Fruit fly (Drosophila melanogaster) whole organism, embryonic: ENCODE measurements around the gene CG5021.
A peak's percentile ranks its signal among the peaks of the same experiment; 100 is the strongest.

Experiments
- CG11696 ChIP-seq: fragments of 200-800 bp; sonication (Bioruptor generic); IDR thresholded peaks from 2 replicates; pipeline ENCODE4 v1.3.6; 2022; ENCODE audit warnings: missing biosample characterization, missing genetic modification characterization
- CG12104 ChIP-seq: fragments of 200-800 bp; sonication (Bioruptor generic); optimal IDR thresholded peaks from 3 replicates; lab custom pipeline; 2016; ENCODE audit warnings: missing biosample characterization, missing genetic modification characterization
- CG12744 ChIP-seq: fragments of 200-800 bp; sonication (Bioruptor generic); optimal IDR thresholded peaks from 2 replicates; lab custom pipeline; 2016; ENCODE audit warnings: missing biosample characterization, missing genetic modification characterization
- CG13424 ChIP-seq: fragments of 200-800 bp; sonication (Bioruptor generic); optimal IDR thresholded peaks from 2 replicates; lab custom pipeline; 2019; ENCODE audit warnings: missing biosample characterization, mild to moderate bottlenecking, missing genetic modification characterization, moderate library complexity
- CG15073 ChIP-seq: fragments of 200-800 bp; sonication (Bioruptor generic); optimal IDR thresholded peaks from 2 replicates; lab custom pipeline; 2016; ENCODE audit warnings: missing biosample characterization, missing genetic modification characterization
- CG16863 ChIP-seq: fragments of 200-800 bp; sonication (Bioruptor generic); optimal IDR thresholded peaks from 3 replicates; lab custom pipeline; 2016; ENCODE audit warnings: missing biosample characterization, missing genetic modification characterization
- CG17568 ChIP-seq: fragments of 200-800 bp; sonication (Bioruptor generic); optimal IDR thresholded peaks from 2 replicates; lab custom pipeline; 2018; ENCODE audit warnings: missing biosample characterization, mild to moderate bottlenecking, missing genetic modification characterization, moderate library complexity
- CG17912 ChIP-seq: fragments of 200-800 bp; sonication (Bioruptor generic); optimal IDR thresholded peaks from 2 replicates; lab custom pipeline; 2018; ENCODE audit warnings: missing biosample characterization, mild to moderate bottlenecking, missing genetic modification characterization
- CG18599 ChIP-seq: fragments of 200-800 bp; sonication (Bioruptor generic); optimal IDR thresholded peaks from 3 replicates; lab custom pipeline; 2017; ENCODE audit warnings: missing biosample characterization, missing genetic modification characterization, mild to moderate bottlenecking, moderate library complexity, missing genetic modification reagents
- CG2889 ChIP-seq: fragments of 200-800 bp; sonication (Bioruptor generic); IDR thresholded peaks from 3 replicates; pipeline ENCODE4 v1.3.6; 2022; ENCODE audit warnings: missing biosample characterization, missing genetic modification characterization
- CG5245 ChIP-seq: fragments of 200-800 bp; sonication (Bioruptor generic); optimal IDR thresholded peaks from 3 replicates; lab custom pipeline; 2016; ENCODE audit warnings: missing biosample characterization, missing genetic modification characterization
- CG6854 ChIP-seq: fragments of 200-800 bp; sonication (Bioruptor generic); optimal IDR thresholded peaks from 3 replicates; lab custom pipeline; 2017; ENCODE audit warnings: missing biosample characterization, mild to moderate bottlenecking, missing genetic modification characterization
- CG7556 ChIP-seq: fragments of 200-800 bp; sonication (Bioruptor generic); optimal IDR thresholded peaks from 2 replicates; lab custom pipeline; 2017; ENCODE audit warnings: missing biosample characterization, mild to moderate bottlenecking, missing genetic modification characterization
- CG7963 ChIP-seq: fragments of 200-800 bp; sonication (Bioruptor generic); IDR thresholded peaks from 3 replicates; pipeline ENCODE4 v1.3.6; 2022; ENCODE audit warnings: missing biosample characterization, missing genetic modification characterization; ENCODE audit not compliant: partially characterized antibody
- CG8290 ChIP-seq, 3 experiments: fragments of 200-800 bp; sonication (Bioruptor generic); optimal IDR thresholded peaks; 2 replicates each; lab custom pipeline; 2016 to 2019; ENCODE audit warnings: missing biosample characterization in 3 of 3, missing genetic modification characterization in 3 of 3, mild to moderate bottlenecking in 2 of 3, moderate library complexity in 1 of 3
- CG9797 ChIP-seq: fragments of 200-800 bp; sonication (Bioruptor generic); optimal IDR thresholded peaks from 3 replicates; lab custom pipeline; 2018; ENCODE audit warnings: missing biosample characterization, mild to moderate bottlenecking, missing genetic modification characterization
- Chrac-16 ChIP-seq: fragments of 200-800 bp; sonication (Bioruptor generic); optimal IDR thresholded peaks from 3 replicates; lab custom pipeline; 2016; ENCODE audit warnings: missing biosample characterization, missing genetic modification characterization
- CrebB ChIP-seq: fragments of 200-800 bp; sonication (Bioruptor generic); optimal IDR thresholded peaks from 3 replicates; lab custom pipeline; 2018; ENCODE audit warnings: missing biosample characterization, mild to moderate bottlenecking, missing genetic modification characterization
- Dek ChIP-seq: fragments of 200-800 bp; sonication (Bioruptor generic); optimal IDR thresholded peaks from 3 replicates; lab custom pipeline; 2019; ENCODE audit warnings: missing biosample characterization, mild to moderate bottlenecking, missing genetic modification characterization, moderate library complexity
- Hmr ChIP-seq: fragments of 200-800 bp; sonication (Bioruptor generic); optimal IDR thresholded peaks from 3 replicates; lab custom pipeline; 2017; ENCODE audit warnings: mild to moderate bottlenecking, missing biosample characterization, missing genetic modification reagents, missing genetic modification characterization
- Hr3 ChIP-seq: fragments of 200-800 bp; sonication (Bioruptor generic); optimal IDR thresholded peaks from 3 replicates; lab custom pipeline; 2016; ENCODE audit warnings: missing biosample characterization, missing genetic modification characterization
- Lhr ChIP-seq: fragments of 200-800 bp; sonication (Bioruptor generic); optimal IDR thresholded peaks from 3 replicates; lab custom pipeline; 2017; ENCODE audit warnings: mild to moderate bottlenecking, missing biosample characterization, missing genetic modification reagents, missing genetic modification characterization
- MTF-1 ChIP-seq: fragments of 200-800 bp; sonication (Bioruptor generic); optimal IDR thresholded peaks from 2 replicates; lab custom pipeline; 2018; ENCODE audit warnings: missing biosample characterization, mild to moderate bottlenecking, missing genetic modification characterization, borderline replicate concordance
- Mrtf ChIP-seq: fragments of 200-800 bp; sonication (Bioruptor generic); IDR thresholded peaks from 3 replicates; pipeline ENCODE4 v1.3.6; 2022; ENCODE audit warnings: missing biosample characterization, missing genetic modification characterization
- PHDP ChIP-seq: fragments of 200-800 bp; sonication (Bioruptor generic); optimal IDR thresholded peaks from 3 replicates; lab custom pipeline; 2018; ENCODE audit warnings: missing biosample characterization, mild to moderate bottlenecking, missing genetic modification characterization, moderate library complexity
- Ssrp ChIP-seq: fragments of 200-800 bp; sonication (Bioruptor generic); optimal IDR thresholded peaks from 2 replicates; lab custom pipeline; 2018; ENCODE audit warnings: missing biosample characterization, mild to moderate bottlenecking, missing genetic modification characterization, moderate library complexity
- Xbp1 ChIP-seq: fragments of 200-800 bp; sonication (Bioruptor generic); optimal IDR thresholded peaks from 3 replicates; lab custom pipeline; 2016; ENCODE audit warnings: missing biosample characterization, mild to moderate bottlenecking, missing genetic modification characterization
- ato ChIP-seq: fragments of 200-800 bp; sonication (Bioruptor generic); IDR thresholded peaks from 2 replicates; pipeline ENCODE4 v1.3.6; 2022; ENCODE audit warnings: missing biosample characterization, missing genetic modification characterization; ENCODE audit not compliant: partially characterized antibody
- cas ChIP-seq: fragments of 200-800 bp; sonication (Bioruptor generic); IDR thresholded peaks from 2 replicates; pipeline ENCODE4 v1.3.6; 2022; ENCODE audit warnings: missing biosample characterization, missing genetic modification characterization
- chif ChIP-seq, 2 experiments: fragments of 200-800 bp; sonication (Bioruptor generic); optimal IDR thresholded peaks; 3 replicates each; lab custom pipeline; 2016; ENCODE audit warnings: missing biosample characterization in 2 of 2, missing genetic modification characterization in 2 of 2
- dimm ChIP-seq: fragments of 200-800 bp; sonication (Bioruptor generic); IDR thresholded peaks from 2 replicates; pipeline ENCODE4 v1.3.6; 2022; ENCODE audit warnings: missing biosample characterization, missing genetic modification characterization
- fd64A ChIP-seq: fragments of 200-800 bp; sonication (Bioruptor generic); optimal IDR thresholded peaks from 3 replicates; lab custom pipeline; 2018; ENCODE audit warnings: missing biosample characterization, mild to moderate bottlenecking, missing genetic modification characterization
- ftz-f1 ChIP-seq: fragments of 200-800 bp; sonication (Bioruptor generic); optimal IDR thresholded peaks from 2 replicates; lab custom pipeline; 2016; ENCODE audit warnings: missing biosample characterization, missing genetic modification characterization
- gcm2 ChIP-seq: fragments of 200-800 bp; sonication (Bioruptor generic); optimal IDR thresholded peaks from 2 replicates; lab custom pipeline; 2016; ENCODE audit warnings: missing biosample characterization, missing genetic modification characterization
- gem ChIP-seq: fragments of 200-800 bp; sonication (Bioruptor generic); optimal IDR thresholded peaks from 2 replicates; lab custom pipeline; 2019; ENCODE audit warnings: missing biosample characterization, mild to moderate bottlenecking, missing genetic modification characterization, moderate library complexity
- hkb ChIP-seq, 2 experiments: fragments of 200-800 bp in 1 of 2; fragments of >200 bp in 1 of 2; sonication (Bioruptor generic) in 1 of 2; IDR thresholded peaks in 1 of 2; optimal IDR thresholded peaks in 1 of 2; 2 replicates each; pipeline versions ENCODE4 v1.3.6 to Lab custom; 2017 to 2022; ENCODE audit warnings: missing biosample characterization in 1 of 2, missing genetic modification characterization in 1 of 2
- lab ChIP-seq: fragments of 200-800 bp; sonication (Bioruptor generic); optimal IDR thresholded peaks from 3 replicates; lab custom pipeline; 2017; ENCODE audit warnings: missing biosample characterization, missing genetic modification characterization, mild to moderate bottlenecking, moderate library complexity, missing genetic modification reagents
- lov ChIP-seq, 2 experiments: fragments of 200-800 bp in 1 of 2; fragments of >200 bp in 1 of 2; sonication (Bioruptor generic) in 1 of 2; IDR thresholded peaks in 1 of 2; optimal IDR thresholded peaks in 1 of 2; 2 replicates in 1 of 2; 3 replicates in 1 of 2; pipeline versions ENCODE4 v1.3.6 to Lab custom; 2017 to 2022; ENCODE audit warnings: missing biosample characterization in 1 of 2, missing genetic modification characterization in 1 of 2
- mam ChIP-seq: fragments of 200-800 bp; sonication (Bioruptor generic); optimal IDR thresholded peaks from 3 replicates; lab custom pipeline; 2016; ENCODE audit warnings: missing biosample characterization, missing genetic modification characterization
- mld ChIP-seq: fragments of 200-800 bp; sonication (Bioruptor generic); IDR thresholded peaks from 3 replicates; pipeline ENCODE4 v1.3.6; 2022; ENCODE audit warnings: missing biosample characterization, missing genetic modification characterization; ENCODE audit not compliant: partially characterized antibody
- pfk ChIP-seq: fragments of 200-800 bp; sonication (Bioruptor generic); optimal IDR thresholded peaks from 2 replicates; lab custom pipeline; 2018; ENCODE audit warnings: missing biosample characterization, mild to moderate bottlenecking, missing genetic modification characterization, moderate library complexity
- pnt ChIP-seq: fragments of 200-800 bp; sonication (Bioruptor generic); optimal IDR thresholded peaks from 3 replicates; lab custom pipeline; 2016; ENCODE audit warnings: missing biosample characterization, missing genetic modification characterization
- row ChIP-seq: fragments of 200-800 bp; sonication (Bioruptor generic); IDR thresholded peaks from 3 replicates; pipeline ENCODE4 v1.3.6; 2022; ENCODE audit warnings: missing biosample characterization, missing genetic modification characterization
- tap ChIP-seq: fragments of 200-800 bp; optimal IDR thresholded peaks from 3 replicates; lab custom pipeline; 2019; ENCODE audit warnings: missing biosample characterization, mild to moderate bottlenecking, missing genetic modification characterization, moderate library complexity
- tll ChIP-seq, 2 experiments: fragments of 200-800 bp in 1 of 2; fragments of >200 bp in 1 of 2; sonication (Bioruptor generic) in 1 of 2; optimal IDR thresholded peaks; 2 replicates each; lab custom pipeline; 2017 to 2019; ENCODE audit warnings: missing biosample characterization in 2 of 2, missing genetic modification characterization in 2 of 2, mild to moderate bottlenecking in 1 of 2, moderate library complexity in 1 of 2
- trem ChIP-seq: fragments of 200-800 bp; optimal IDR thresholded peaks from 3 replicates; lab custom pipeline; 2019; ENCODE audit warnings: missing biosample characterization, mild to moderate bottlenecking, missing genetic modification characterization, moderate library complexity
- vvl ChIP-seq: fragments of 200-800 bp; sonication (Bioruptor generic); IDR thresholded peaks from 2 replicates; pipeline ENCODE4 v1.3.6; 2022; ENCODE audit warnings: missing biosample characterization, missing genetic modification characterization
- zfh1 ChIP-seq: fragments of 200-800 bp; sonication (Bioruptor generic); IDR thresholded peaks from 3 replicates; pipeline ENCODE4 v1.3.6; 2022; ENCODE audit warnings: missing biosample characterization, missing genetic modification characterization

CG5021 gene

DNA sequence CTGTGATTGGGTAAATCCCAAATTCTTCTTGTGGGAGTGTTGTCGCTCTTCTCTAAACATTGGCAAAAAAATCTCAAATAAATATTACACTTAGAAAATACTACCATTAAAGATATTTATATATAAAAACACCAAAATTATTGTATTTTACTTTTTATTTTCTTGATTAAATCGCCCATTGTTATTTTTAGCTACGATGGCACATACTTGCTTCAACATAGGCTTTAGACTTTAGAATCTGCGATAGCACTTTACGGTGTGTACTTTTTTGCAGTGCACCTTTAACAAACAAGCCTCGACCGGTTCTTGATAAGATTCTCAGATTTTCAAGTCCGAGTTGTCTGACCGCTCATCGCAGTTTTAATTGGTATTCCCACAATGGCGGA is 12.0 kb upstream of the CG5021 start, which contains the start of gene GNBP3 (continued):
- TF ChIP-seq lov (optimal IDR thresholded peaks at IDR 0.05; lab: Kevin White, UChicago), result no peak
- 0 out of 3 replicates have a peak, but pooled peaks have one; percentile 26 for TF ChIP-seq lov (GFP tag; IDR thresholded peaks at IDR 0.05; lab: Robert Waterston, UW)
- TF ChIP-seq row (GFP tag; lab: Robert Waterston, UW), result peak; percentile 58; the same call in 2 of the 3 replicates
- no peak for TF ChIP-seq CG12744 (GFP tag; lab: Kevin White, UChicago)
- peak; percentile 30 for TF ChIP-seq CrebB (tag; lab: Kevin White, UChicago)
- peak; percentile 60 for TF ChIP-seq Dek (tag; lab: Kevin White, UChicago)
- TF ChIP-seq vvl, result peak; percentile 70
- TF ChIP-seq mam (GFP tag; lab: Kevin White, UChicago), result peak; percentile 55
- no peak for TF ChIP-seq chif (GFP tag; optimal IDR thresholded peaks at IDR 0.05; lab: Kevin White, UChicago)
- peak; percentile 60 for TF ChIP-seq PHDP (tag; lab: Kevin White, UChicago)
- TF ChIP-seq CG18599 (GFP tag; lab: Kevin White, UChicago), result peak; percentile 88
- TF ChIP-seq mld (GFP tag; lab: Robert Waterston, UW), result no peak
- TF ChIP-seq ato (GFP tag; lab: Robert Waterston, UW), result no peak
- TF ChIP-seq pfk (GFP tag; lab: Kevin White, UChicago), result no peak
- TF ChIP-seq gem, result peak; percentile 80
- TF ChIP-seq CG9797 (GFP tag; lab: Kevin White, UChicago), result peak; percentile 33
- TF ChIP-seq CG17568 (GFP tag; lab: Kevin White, UChicago), result no peak
- TF ChIP-seq ftz-f1 (GFP tag; lab: Kevin White, UChicago), result no peak
- no peak for TF ChIP-seq CG11696 (GFP tag; lab: Robert Waterston, UW)
- TF ChIP-seq dimm (GFP tag; lab: Robert Waterston, UW), result no peak
- peak; percentile 63 for TF ChIP-seq CG8290 (GFP tag; optimal IDR thresholded peaks at IDR 0.05; lab: Kevin White, UChicago)
- TF ChIP-seq CG8290 (tag; optimal IDR thresholded peaks at IDR 0.05; lab: Kevin White, UChicago), result no peak
- TF ChIP-seq pnt (GFP tag; lab: Kevin White, UChicago), result no peak
- no peak for TF ChIP-seq gcm2 (GFP tag; lab: Kevin White, UChicago)
- TF ChIP-seq CG13424 (tag; lab: Kevin White, UChicago), result peak; percentile 53
- TF ChIP-seq CG2889 (GFP tag; lab: Robert Waterston, UW), result no peak
- TF ChIP-seq CG15073 (GFP tag; lab: Kevin White, UChicago), result no peak
- TF ChIP-seq Chrac-16 (GFP tag; lab: Kevin White, UChicago), result peak; percentile 22
- TF ChIP-seq Hr3 (GFP tag; lab: Kevin White, UChicago), result peak; percentile 5
- TF ChIP-seq hkb (optimal IDR thresholded peaks at IDR 0.05; lab: Kevin White, UChicago), result no peak
- TF ChIP-seq hkb (GFP tag; IDR thresholded peaks at IDR 0.05; lab: Robert Waterston, UW), result peak; percentile 87
- no peak for TF ChIP-seq CG16863 (GFP tag; lab: Kevin White, UChicago)
- peak; percentile 41 for TF ChIP-seq CG6854
- TF ChIP-seq CG5245 (GFP tag; lab: Kevin White, UChicago), result peak; percentile 69
- peak; percentile 2 for TF ChIP-seq fd64A (GFP tag; lab: Kevin White, UChicago)
- no peak for TF ChIP-seq Lhr
- peak; percentile 42 for TF ChIP-seq Xbp1 (GFP tag; lab: Kevin White, UChicago)
- TF ChIP-seq CG7556 (GFP tag; lab: Kevin White, UChicago), result peak; percentile 46
- TF ChIP-seq zfh1 (GFP tag; lab: Robert Waterston, UW), result peak; percentile 60; the same call in 2 of the 3 replicates
- no peak for TF ChIP-seq CG17912
- peak; percentile 67 for TF ChIP-seq tap (tag; lab: Kevin White, UChicago)
- no peak for TF ChIP-seq Mrtf
- peak in 1 of 2 experiments; percentile 1 for TF ChIP-seq tll (GFP tag; optimal IDR thresholded peaks at IDR 0.05; lab: Kevin White, UChicago)
- TF ChIP-seq Ssrp (tag; lab: Kevin White, UChicago), result peak; percentile 28
- no peak for TF ChIP-seq Hmr (GFP tag; lab: Kevin White, UChicago)
- TF ChIP-seq trem (tag; lab: Kevin White, UChicago), result peak; percentile 26
- TF ChIP-seq CG7963 (GFP tag; lab: Robert Waterston, UW), result no peak
- peak; percentile 19; the same call in 1 of the 2 replicates for TF ChIP-seq cas (GFP tag; lab: Robert Waterston, UW)
- TF ChIP-seq lab (GFP tag; lab: Kevin White, UChicago), result peak; percentile 65
- TF ChIP-seq CG12104 (GFP tag; lab: Kevin White, UChicago), result peak; percentile 22
- no peak for TF ChIP-seq MTF-1 (GFP tag; lab: Kevin White, UChicago)
